Worm (Caenorhabditis elegans): ENCODE results near the gene nhr-223.
"Not testable (repeated sequence)": the region's sequence is repeated elsewhere in the genome, so short reads cannot be mapped to it uniquely, and the experiment has no call there.

Gene nhr-223

DNA sequence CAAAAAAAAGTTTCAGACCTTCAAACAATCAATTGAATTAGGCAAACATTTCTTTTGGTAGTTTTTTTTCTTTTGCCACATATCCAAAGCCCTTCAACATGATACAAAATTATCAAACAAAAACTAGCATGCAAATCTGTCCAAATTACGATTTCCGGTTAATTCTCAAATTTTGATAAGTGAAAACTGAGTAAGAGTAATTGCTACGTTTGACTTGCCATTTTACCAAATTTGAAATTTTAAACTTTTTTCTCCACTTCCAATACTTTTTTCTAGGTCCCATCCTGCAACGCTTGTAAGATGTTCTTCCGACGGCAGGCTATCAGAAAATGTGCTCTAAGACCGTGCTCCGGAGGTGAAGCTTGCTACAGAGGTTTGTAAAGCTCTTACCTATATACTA lies at the start of gene nhr-223:
nhr-223 (plus strand) TSS at position 301 of the 400 bp plus-strand sequence.
- TF ChIP-seq med-1 (GFP tag; optimal IDR thresholded peaks at IDR 0.05; ENCODE audit: insufficient read depth): no peak
- TF ChIP-seq ref-1 (GFP tag; conservative IDR thresholded peaks at IDR 0.05): no peak
- TF ChIP-seq flt-1 (GFP tag; IDR thresholded peaks at IDR 0.05): no peak
- no peak for TF ChIP-seq klf-2 (GFP tag; conservative IDR thresholded peaks at IDR 0.05)
- TF ChIP-seq tab-1 (GFP tag; IDR thresholded peaks at IDR 0.05): no peak

DNA sequence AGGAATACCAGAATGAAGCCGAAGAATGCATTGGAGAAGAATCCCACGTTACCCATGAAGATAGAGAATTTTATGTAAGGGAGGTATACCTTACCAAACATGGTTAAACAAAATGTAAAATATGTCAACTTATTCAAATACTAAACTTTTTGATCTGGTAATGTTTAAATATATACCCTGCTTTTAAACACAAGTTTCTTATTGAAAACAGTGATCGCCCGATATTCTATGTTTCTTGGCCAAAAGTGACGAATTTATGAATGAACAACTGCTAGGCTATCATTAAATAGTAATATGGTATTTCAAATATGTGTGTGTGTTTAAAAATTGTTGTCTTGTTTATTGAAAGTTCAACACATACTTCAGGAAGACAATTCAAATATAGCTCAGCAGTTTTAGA lies 47.8 kb upstream of the nhr-223 start, which contains the start of gene T23D5.8:
T23D5.8 (minus strand) TSS at position 101 of the 400 bp plus-strand sequence.
- not testable (repeated sequence) for TF ChIP-seq flt-1 (GFP tag; IDR thresholded peaks at IDR 0.05); klf-2 (GFP tag; conservative IDR thresholded peaks at IDR 0.05); T22C8.4 (GFP tag; IDR thresholded peaks at IDR 0.05)

DNA sequence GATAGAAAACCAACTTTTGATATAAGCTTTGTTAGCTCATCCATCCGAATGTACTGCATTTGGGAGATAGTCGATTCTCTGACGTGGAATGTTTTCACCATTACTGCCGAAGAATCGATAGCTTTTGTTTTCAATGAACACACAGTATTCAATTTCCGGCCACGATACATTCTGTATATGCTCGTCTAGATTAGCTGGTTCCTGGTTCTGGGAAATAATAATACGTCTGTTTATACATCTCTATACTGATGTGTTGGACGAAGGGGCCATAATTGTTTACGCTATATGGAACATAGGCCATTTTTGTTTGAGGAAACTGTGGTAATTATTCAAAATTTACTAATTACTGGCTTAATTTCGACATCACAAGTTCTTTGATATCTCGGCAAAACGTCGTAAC lies 46.1 kb upstream of the nhr-223 start, which contains the start of gene str-6:
str-6 (minus strand) TSS at position 101 of the 400 bp plus-strand sequence.
- no peak for TF ChIP-seq flt-1 (GFP tag; IDR thresholded peaks at IDR 0.05)
- TF ChIP-seq klf-2 (GFP tag; conservative IDR thresholded peaks at IDR 0.05): no peak
- no peak for TF ChIP-seq ztf-23 (GFP tag; IDR thresholded peaks at IDR 0.05)
- no peak for TF ChIP-seq ref-1 (GFP tag; conservative IDR thresholded peaks at IDR 0.05)
- no peak for TF ChIP-seq T22C8.4 (GFP tag; IDR thresholded peaks at IDR 0.05)
- no peak for TF ChIP-seq ztf-29 (GFP tag; IDR thresholded peaks at IDR 0.05)
- no peak for TF ChIP-seq med-1 (GFP tag; optimal IDR thresholded peaks at IDR 0.05; ENCODE audit: insufficient read depth)
- TF ChIP-seq cog-1 (tag; optimal IDR thresholded peaks at IDR 0.05): no peak
- TF ChIP-seq tab-1 (GFP tag; IDR thresholded peaks at IDR 0.05): no peak

DNA sequence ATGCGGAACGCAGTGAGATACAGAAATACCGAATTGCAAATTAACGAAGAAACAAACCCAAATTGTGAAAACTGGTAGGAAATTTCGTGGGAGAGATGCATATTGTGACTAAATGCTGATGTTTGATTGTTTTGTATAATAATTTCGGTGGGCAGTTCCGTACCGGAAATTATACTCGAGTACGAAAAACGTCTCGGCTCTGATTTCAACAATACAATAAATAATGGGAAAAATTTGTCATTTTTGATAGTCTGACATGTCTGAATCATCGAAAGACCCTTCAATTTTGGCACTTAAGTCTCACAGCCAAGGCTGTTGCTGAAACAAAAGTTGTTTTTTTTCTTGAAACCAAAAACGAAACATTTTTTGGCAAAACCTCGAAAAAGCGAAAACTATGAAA lies 44.1 kb upstream of the nhr-223 start, which contains the start of gene str-43:
str-43 (minus strand) TSS at position 101 of the 400 bp plus-strand sequence.
- TF ChIP-seq T22C8.4 (GFP tag; IDR thresholded peaks at IDR 0.05): no peak
- no peak for TF ChIP-seq ref-1 (GFP tag; conservative IDR thresholded peaks at IDR 0.05)
- TF ChIP-seq klf-2 (GFP tag; conservative IDR thresholded peaks at IDR 0.05): no peak
- TF ChIP-seq flt-1 (GFP tag; IDR thresholded peaks at IDR 0.05): no peak
- no peak for TF ChIP-seq med-1 (GFP tag; optimal IDR thresholded peaks at IDR 0.05; ENCODE audit: insufficient read depth)
- no peak for TF ChIP-seq ztf-29 (GFP tag; IDR thresholded peaks at IDR 0.05)

DNA sequence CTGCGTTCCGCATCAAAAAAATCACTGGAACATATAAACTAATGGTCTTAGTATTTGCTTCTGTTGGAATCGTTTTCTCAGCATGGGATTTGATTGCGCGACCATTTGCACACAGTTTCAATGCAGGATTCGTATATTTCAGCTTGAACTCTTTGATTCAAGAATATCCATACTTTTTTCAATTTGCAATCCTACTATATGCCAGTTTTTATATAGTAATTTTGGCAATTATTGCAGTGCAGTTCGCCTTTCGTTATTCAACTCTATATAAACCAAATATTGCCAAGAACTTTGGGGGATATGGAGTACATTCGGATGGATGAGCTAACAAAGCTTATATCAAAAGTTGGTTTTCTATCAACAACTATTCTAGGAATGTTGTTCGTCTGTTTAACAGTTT lies 43.2 kb upstream of the nhr-223 start, which contains the start of gene str-5:
str-5 (plus strand) TSS at position 301 of the 400 bp plus-strand sequence.
- TF ChIP-seq ref-1 (GFP tag; conservative IDR thresholded peaks at IDR 0.05); ztf-29 (GFP tag; IDR thresholded peaks at IDR 0.05); T22C8.4 (GFP tag; IDR thresholded peaks at IDR 0.05): not testable (repeated sequence)

DNA sequence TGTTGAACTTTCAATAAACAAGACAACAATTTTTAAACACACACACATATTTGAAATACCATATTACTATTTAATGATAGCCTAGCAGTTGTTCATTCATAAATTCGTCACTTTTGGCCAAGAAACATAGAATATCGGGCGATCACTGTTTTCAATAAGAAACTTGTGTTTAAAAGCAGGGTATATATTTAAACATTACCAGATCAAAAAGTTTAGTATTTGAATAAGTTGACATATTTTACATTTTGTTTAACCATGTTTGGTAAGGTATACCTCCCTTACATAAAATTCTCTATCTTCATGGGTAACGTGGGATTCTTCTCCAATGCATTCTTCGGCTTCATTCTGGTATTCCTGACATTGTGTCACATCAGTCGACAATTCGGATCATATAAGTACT lies 41.5 kb upstream of the nhr-223 start, which contains the start of gene str-8:
str-8 (plus strand) TSS at position 301 of the 400 bp plus-strand sequence.
- not testable (repeated sequence) for TF ChIP-seq med-1 (GFP tag; optimal IDR thresholded peaks at IDR 0.05; ENCODE audit: insufficient read depth); T22C8.4 (GFP tag; IDR thresholded peaks at IDR 0.05); ref-1 (GFP tag; conservative IDR thresholded peaks at IDR 0.05)

DNA sequence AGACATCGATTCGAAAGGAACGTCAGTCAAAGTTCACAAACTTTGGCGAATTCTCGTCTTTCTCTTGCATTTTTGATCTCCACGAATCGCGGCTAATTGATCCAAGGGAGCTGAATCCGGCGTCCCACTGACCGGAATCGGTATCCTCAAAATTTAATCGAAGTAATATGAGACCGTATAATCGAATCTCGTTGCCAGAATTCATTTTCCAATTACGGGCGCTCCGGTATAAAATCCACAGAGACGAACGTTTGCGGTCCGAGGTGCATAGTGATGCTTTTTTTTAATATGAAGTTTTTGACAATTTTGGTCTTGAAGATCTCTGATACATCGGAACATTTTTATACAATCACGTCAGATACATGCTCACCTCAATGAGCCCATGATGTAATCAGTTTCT lies 38.5 kb upstream of the nhr-223 start:
- no peak for TF ChIP-seq ref-1 (GFP tag; conservative IDR thresholded peaks at IDR 0.05)
- TF ChIP-seq med-1 (GFP tag; optimal IDR thresholded peaks at IDR 0.05; ENCODE audit: insufficient read depth): no peak
- TF ChIP-seq tab-1 (GFP tag; IDR thresholded peaks at IDR 0.05): no peak
- TF ChIP-seq cog-1 (tag; optimal IDR thresholded peaks at IDR 0.05): no peak
- TF ChIP-seq ztf-23 (GFP tag; IDR thresholded peaks at IDR 0.05): no peak
- no peak for TF ChIP-seq ztf-29 (GFP tag; IDR thresholded peaks at IDR 0.05)
- TF ChIP-seq klf-2 (GFP tag; conservative IDR thresholded peaks at IDR 0.05): no peak
- TF ChIP-seq flt-1 (GFP tag; IDR thresholded peaks at IDR 0.05): no peak
- no peak for TF ChIP-seq T22C8.4 (GFP tag; IDR thresholded peaks at IDR 0.05)

DNA sequence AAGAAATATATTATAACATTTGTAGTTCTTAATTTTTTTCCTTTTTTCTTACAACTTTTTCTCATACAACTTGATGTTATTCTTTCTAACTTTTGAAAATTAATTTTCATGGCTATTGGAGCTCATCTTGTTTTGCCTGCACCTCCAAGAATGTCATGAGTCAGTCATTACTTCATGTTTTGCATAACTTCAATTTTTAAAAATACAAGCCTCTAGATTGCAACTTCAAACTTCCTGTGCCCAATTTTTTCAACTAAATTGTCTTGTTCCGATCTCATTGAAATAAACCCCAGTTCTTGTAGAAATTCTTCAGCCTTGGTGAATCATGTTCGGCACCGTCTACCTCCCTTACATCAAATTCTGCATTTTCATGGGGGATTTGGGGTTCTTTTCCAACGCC lies 37.7 kb upstream of the nhr-223 start, which contains the start of gene str-9:
str-9 (plus strand) TSS at position 301 of the 400 bp plus-strand sequence.
- TF ChIP-seq cog-1 (tag; optimal IDR thresholded peaks at IDR 0.05) (no peak), flt-1 (GFP tag; IDR thresholded peaks at IDR 0.05) (no peak), T22C8.4 (GFP tag; IDR thresholded peaks at IDR 0.05) (no peak), ztf-23 (GFP tag; IDR thresholded peaks at IDR 0.05) (no peak), klf-2 (GFP tag; conservative IDR thresholded peaks at IDR 0.05) (no peak), med-1 (GFP tag; optimal IDR thresholded peaks at IDR 0.05; ENCODE audit: insufficient read depth) (no peak), ztf-29 (GFP tag; IDR thresholded peaks at IDR 0.05) (no peak), ref-1 (GFP tag; conservative IDR thresholded peaks at IDR 0.05) (no peak), tab-1 (GFP tag; IDR thresholded peaks at IDR 0.05) (no peak)

DNA sequence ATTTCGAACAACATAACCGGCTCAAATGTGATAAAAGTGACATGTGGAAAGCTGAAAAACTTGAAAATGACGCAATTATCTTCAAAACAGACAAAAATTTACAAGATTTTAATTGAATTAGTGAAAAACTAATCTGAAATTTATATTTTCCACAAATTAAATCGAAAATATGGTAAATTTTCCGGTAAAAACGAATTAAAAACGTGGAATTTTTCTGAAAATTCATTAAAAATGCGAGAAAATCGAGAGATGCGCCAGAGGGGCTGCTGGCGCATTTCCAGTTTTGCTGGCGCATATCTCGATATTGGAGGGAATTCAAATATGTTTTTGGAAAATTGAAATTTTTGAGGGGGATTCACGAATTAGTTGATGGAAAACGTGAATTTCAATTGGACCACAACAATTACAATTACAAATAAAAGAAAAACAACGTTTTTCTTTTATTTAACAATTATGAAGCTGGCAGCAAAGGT lies 30.0 kb upstream of the nhr-223 start, which contains the start of the genes haf-3 and F57A10.2:
haf-3 (minus strand) TSS at position 51 of the 473 bp plus-strand sequence.
F57A10.2 (plus strand) TSS at position 454 of the 473 bp plus-strand sequence.
- 0 out of 2 replicates have a peak, but pooled peaks have one; percentile 54 for TF ChIP-seq klf-2 (GFP tag; conservative IDR thresholded peaks at IDR 0.05)
- TF ChIP-seq ref-1 (GFP tag; conservative IDR thresholded peaks at IDR 0.05): no peak
- TF ChIP-seq flt-1 (GFP tag; IDR thresholded peaks at IDR 0.05): peak; percentile 67; the same call in 1 of the 2 replicates
- peak; percentile 38 for TF ChIP-seq cog-1 (tag; optimal IDR thresholded peaks at IDR 0.05)
- no peak for TF ChIP-seq ztf-29 (GFP tag; IDR thresholded peaks at IDR 0.05)
- TF ChIP-seq med-1 (GFP tag; optimal IDR thresholded peaks at IDR 0.05; ENCODE audit: insufficient read depth): no peak
- TF ChIP-seq ztf-23 (GFP tag; IDR thresholded peaks at IDR 0.05): 0 out of 2 replicates have a peak, but pooled peaks have one; percentile 53
- TF ChIP-seq tab-1 (GFP tag; IDR thresholded peaks at IDR 0.05): no peak
- TF ChIP-seq T22C8.4 (GFP tag; IDR thresholded peaks at IDR 0.05): no peak

DNA sequence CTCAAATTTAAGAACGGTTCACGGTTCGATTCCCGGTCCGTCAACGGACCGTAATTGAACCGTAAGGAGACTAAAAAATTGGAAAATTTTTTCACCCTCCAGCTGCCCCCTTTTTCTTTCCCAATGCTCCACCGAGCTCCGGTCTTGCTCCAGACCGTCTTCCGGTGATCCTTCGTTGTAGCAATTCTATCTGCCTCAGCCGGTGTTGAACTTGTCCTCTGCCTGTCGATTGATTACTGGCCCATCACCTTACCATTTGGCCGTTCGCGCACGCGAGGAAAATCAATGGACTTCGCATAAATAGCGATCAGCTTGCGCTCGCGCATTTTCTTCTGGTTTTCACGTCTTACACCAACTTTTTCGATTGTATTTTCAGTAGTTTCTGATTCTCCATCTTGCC lies 28.8 kb upstream of the nhr-223 start:
- TF ChIP-seq T22C8.4 (GFP tag; IDR thresholded peaks at IDR 0.05): peak; percentile 22; the same call in 1 of the 2 replicates
- 0 out of 2 replicates have a peak, but pooled peaks have one; percentile 57 for TF ChIP-seq ztf-23 (GFP tag; IDR thresholded peaks at IDR 0.05)
- peak; percentile 39; the same call in 1 of the 2 replicates for TF ChIP-seq flt-1 (GFP tag; IDR thresholded peaks at IDR 0.05)
- TF ChIP-seq ref-1 (GFP tag; conservative IDR thresholded peaks at IDR 0.05): 0 out of 2 replicates have a peak, but pooled peaks have one; percentile 11
- peak; percentile 75 for TF ChIP-seq tab-1 (GFP tag; IDR thresholded peaks at IDR 0.05)
